Fruit fly (Drosophila melanogaster) whole organism, embryonic: ENCODE measurements around the gene CG4465.

ENCODE experiments used
- Asciz ChIP-seq: fragments of 200-800 bp; sonication (Bioruptor generic); optimal IDR thresholded peaks from 2 replicates; lab custom pipeline; 2017; ENCODE audit warnings: missing biosample characterization, mild to moderate bottlenecking, missing genetic modification characterization, missing genetic modification reagents
- Awh ChIP-seq: fragments of 200-800 bp; sonication (Bioruptor generic); IDR thresholded peaks from 2 replicates; pipeline ENCODE4, ENCODE4 v1.3.6; 2022; ENCODE audit warnings: missing biosample characterization, missing genetic modification characterization
- Bdp1 ChIP-seq: fragments of 200-800 bp; sonication (Bioruptor generic); optimal IDR thresholded peaks from 3 replicates; lab custom pipeline; 2016; ENCODE audit warnings: missing biosample characterization, missing genetic modification characterization
- CG10209 ChIP-seq: fragments of 200-800 bp; sonication (Bioruptor generic); optimal IDR thresholded peaks from 3 replicates; lab custom pipeline; 2017; ENCODE audit warnings: missing biosample characterization, mild to moderate bottlenecking, missing genetic modification characterization, missing genetic modification reagents
- CG10366 ChIP-seq: fragments of 200-800 bp; sonication (Bioruptor generic); IDR thresholded peaks from 2 replicates; pipeline ENCODE4 v1.3.6; 2022; ENCODE audit warnings: missing biosample characterization, missing genetic modification characterization
- CG12219 ChIP-seq: fragments of 200-800 bp; sonication (Bioruptor generic); optimal IDR thresholded peaks from 3 replicates; lab custom pipeline; 2018; ENCODE audit warnings: missing biosample characterization, mild to moderate bottlenecking, missing genetic modification characterization
- CG12299 ChIP-seq: fragments of 200-800 bp; sonication (Bioruptor generic); optimal IDR thresholded peaks from 2 replicates; lab custom pipeline; 2018; ENCODE audit warnings: missing biosample characterization, mild to moderate bottlenecking, missing genetic modification characterization
- CG12744 ChIP-seq: fragments of 200-800 bp; sonication (Bioruptor generic); optimal IDR thresholded peaks from 2 replicates; lab custom pipeline; 2016; ENCODE audit warnings: missing biosample characterization, missing genetic modification characterization
- CG14441 ChIP-seq: fragments of 200-800 bp; sonication (Bioruptor generic); IDR thresholded peaks from 2 replicates; pipeline ENCODE4 v1.3.6; 2022; ENCODE audit warnings: missing biosample characterization, missing genetic modification characterization
- CG14667 ChIP-seq: fragments of 200-800 bp; sonication (Bioruptor generic); IDR thresholded peaks from 2 replicates; pipeline ENCODE4 v1.3.6; 2022; ENCODE audit warnings: missing biosample characterization, missing genetic modification characterization
- CG17802 ChIP-seq: fragments of 200-800 bp; sonication (Bioruptor generic); optimal IDR thresholded peaks from 2 replicates; lab custom pipeline; 2018; ENCODE audit warnings: missing biosample characterization, mild to moderate bottlenecking, missing genetic modification characterization, moderate library complexity
- CG31441 ChIP-seq: fragments of 200-800 bp; sonication (Bioruptor generic); IDR thresholded peaks from 2 replicates; pipeline ENCODE4 v1.3.6; 2022; ENCODE audit warnings: missing biosample characterization, missing genetic modification characterization
- CG33213 ChIP-seq: fragments of 200-800 bp; sonication (Bioruptor generic); optimal IDR thresholded peaks from 3 replicates; lab custom pipeline; 2016; ENCODE audit warnings: missing biosample characterization, missing genetic modification characterization
- CG4328 ChIP-seq: fragments of 200-800 bp; sonication (Bioruptor generic); optimal IDR thresholded peaks from 3 replicates; lab custom pipeline; 2017; ENCODE audit warnings: missing biosample characterization, missing genetic modification reagents, missing genetic modification characterization
- CG6272 ChIP-seq: fragments of 200-800 bp; sonication (Bioruptor generic); IDR thresholded peaks from 2 replicates; pipeline ENCODE4 v1.3.6; 2022; ENCODE audit warnings: missing biosample characterization, missing genetic modification characterization
- CG6765 ChIP-seq: fragments of 200-800 bp; sonication (Bioruptor generic); optimal IDR thresholded peaks from 3 replicates; lab custom pipeline; 2017; ENCODE audit warnings: missing biosample characterization, mild to moderate bottlenecking, missing genetic modification characterization
- CG6854 ChIP-seq: fragments of 200-800 bp; sonication (Bioruptor generic); optimal IDR thresholded peaks from 3 replicates; lab custom pipeline; 2017; ENCODE audit warnings: missing biosample characterization, mild to moderate bottlenecking, missing genetic modification characterization
- CG7928 ChIP-seq: fragments of 200-800 bp; sonication (Bioruptor generic); optimal IDR thresholded peaks from 2 replicates; lab custom pipeline; 2017; ENCODE audit warnings: missing biosample characterization, mild to moderate bottlenecking, missing genetic modification characterization
- CG9932 ChIP-seq: fragments of 200-800 bp; sonication (Bioruptor generic); IDR thresholded peaks from 2 replicates; pipeline ENCODE4 v1.3.6; 2022; ENCODE audit warnings: missing biosample characterization, missing genetic modification characterization
- Fer2 ChIP-seq: fragments of 200-800 bp; sonication (Bioruptor generic); optimal IDR thresholded peaks from 2 replicates; lab custom pipeline; 2018; ENCODE audit warnings: missing biosample characterization, mild to moderate bottlenecking, missing genetic modification characterization, moderate library complexity
- HLH54F ChIP-seq: fragments of 200-800 bp; sonication (Bioruptor generic); optimal IDR thresholded peaks from 3 replicates; lab custom pipeline; 2016; ENCODE audit warnings: missing biosample characterization, missing genetic modification characterization
- Hr78 ChIP-seq, 2 experiments: fragments of 200-800 bp in 1 of 2; fragments of >200 bp in 1 of 2; sonication (Bioruptor generic) in 1 of 2; optimal IDR thresholded peaks; 2 replicates each; lab custom pipeline; 2017 to 2019; ENCODE audit warnings: missing biosample characterization in 2 of 2, missing genetic modification characterization in 2 of 2, mild to moderate bottlenecking in 1 of 2, moderate library complexity in 1 of 2
- MTF-1 ChIP-seq: fragments of 200-800 bp; sonication (Bioruptor generic); optimal IDR thresholded peaks from 2 replicates; lab custom pipeline; 2018; ENCODE audit warnings: missing biosample characterization, mild to moderate bottlenecking, missing genetic modification characterization, borderline replicate concordance
- Meics ChIP-seq: fragments of 200-800 bp; sonication (Bioruptor generic); optimal IDR thresholded peaks from 2 replicates; lab custom pipeline; 2017; ENCODE audit warnings: missing biosample characterization, mild to moderate bottlenecking, missing genetic modification characterization
- Sry-β ChIP-seq: fragments of 200-800 bp; sonication (Bioruptor generic); optimal IDR thresholded peaks from 2 replicates; lab custom pipeline; 2018; ENCODE audit warnings: missing biosample characterization, mild to moderate bottlenecking, missing genetic modification characterization, moderate library complexity
- Sry-δ ChIP-seq: fragments of 200-800 bp; sonication (Bioruptor generic); optimal IDR thresholded peaks from 2 replicates; lab custom pipeline; 2016; ENCODE audit warnings: missing biosample characterization, missing genetic modification characterization
- Ssrp ChIP-seq: fragments of 200-800 bp; sonication (Bioruptor generic); optimal IDR thresholded peaks from 2 replicates; lab custom pipeline; 2018; ENCODE audit warnings: missing biosample characterization, mild to moderate bottlenecking, missing genetic modification characterization, moderate library complexity
- YL-1 ChIP-seq: fragments of 200-800 bp; sonication (Bioruptor generic); optimal IDR thresholded peaks from 3 replicates; lab custom pipeline; 2017; ENCODE audit warnings: missing biosample characterization, mild to moderate bottlenecking, missing genetic modification characterization
- aop ChIP-seq: fragments of 200-800 bp; sonication (Bioruptor generic); IDR thresholded peaks from 2 replicates; pipeline ENCODE4 v1.3.6; 2022; ENCODE audit warnings: missing biosample characterization, missing genetic modification characterization
- bigmax ChIP-seq: fragments of 200-800 bp; sonication (Bioruptor generic); optimal IDR thresholded peaks from 2 replicates; lab custom pipeline; 2018; ENCODE audit warnings: missing biosample characterization, mild to moderate bottlenecking, missing genetic modification characterization
- cad ChIP-seq: fragments of >200 bp; optimal IDR thresholded peaks from 2 replicates; lab custom pipeline; 2017; ENCODE audit warnings: missing biosample characterization, missing genetic modification characterization
- caup ChIP-seq: fragments of 200-800 bp; sonication (Bioruptor generic); optimal IDR thresholded peaks from 3 replicates; lab custom pipeline; 2017; ENCODE audit warnings: missing biosample characterization, mild to moderate bottlenecking, missing genetic modification characterization, moderate library complexity; ENCODE audit not compliant: severe bottlenecking
- chif ChIP-seq, 2 experiments: fragments of 200-800 bp; sonication (Bioruptor generic); optimal IDR thresholded peaks; 3 replicates each; lab custom pipeline; 2016; ENCODE audit warnings: missing biosample characterization in 2 of 2, missing genetic modification characterization in 2 of 2
- chn ChIP-seq: fragments of 200-800 bp; sonication (Bioruptor generic); optimal IDR thresholded peaks from 2 replicates; lab custom pipeline; 2016; ENCODE audit warnings: missing biosample characterization, missing genetic modification characterization
- dysf ChIP-seq: fragments of 200-800 bp; sonication (Bioruptor generic); IDR thresholded peaks from 3 replicates; pipeline ENCODE4 v1.3.6; 2022; ENCODE audit warnings: missing biosample characterization, missing genetic modification characterization
- gem ChIP-seq: fragments of 200-800 bp; sonication (Bioruptor generic); optimal IDR thresholded peaks from 2 replicates; lab custom pipeline; 2019; ENCODE audit warnings: missing biosample characterization, mild to moderate bottlenecking, missing genetic modification characterization, moderate library complexity
- lilli ChIP-seq: fragments of 200-800 bp; sonication (Bioruptor generic); optimal IDR thresholded peaks from 3 replicates; lab custom pipeline; 2016; ENCODE audit warnings: missing biosample characterization, missing genetic modification characterization
- mirr ChIP-seq: fragments of 200-800 bp; sonication (Bioruptor generic); optimal IDR thresholded peaks from 3 replicates; lab custom pipeline; 2018; ENCODE audit warnings: missing biosample characterization, mild to moderate bottlenecking, missing genetic modification characterization
- peb ChIP-seq: fragments of 200-800 bp; sonication (Bioruptor generic); IDR thresholded peaks from 2 replicates; pipeline ENCODE4 v1.3.6; 2022; ENCODE audit warnings: missing biosample characterization, missing genetic modification characterization
- pho ChIP-seq: fragments of 200-800 bp; sonication (Bioruptor generic); optimal IDR thresholded peaks from 2 replicates; lab custom pipeline; 2016; ENCODE audit warnings: missing biosample characterization, missing genetic modification characterization
- phol ChIP-seq: fragments of 200-800 bp; sonication (Bioruptor generic); optimal IDR thresholded peaks from 3 replicates; lab custom pipeline; 2018; ENCODE audit warnings: missing biosample characterization, mild to moderate bottlenecking, missing genetic modification characterization, moderate library complexity
- shn ChIP-seq: fragments of 200-800 bp; sonication (Bioruptor generic); optimal IDR thresholded peaks from 3 replicates; lab custom pipeline; 2016; ENCODE audit warnings: missing biosample characterization, missing genetic modification characterization
- sisA ChIP-seq: fragments of 200-800 bp; sonication (Bioruptor generic); IDR thresholded peaks from 2 replicates; pipeline ENCODE4 v1.3.6; 2022; ENCODE audit warnings: missing biosample characterization, missing genetic modification characterization
- slou ChIP-seq: fragments of 200-800 bp; sonication (Bioruptor generic); optimal IDR thresholded peaks from 3 replicates; lab custom pipeline; 2016; ENCODE audit warnings: missing biosample characterization, missing genetic modification characterization
- tll ChIP-seq, 2 experiments: fragments of 200-800 bp in 1 of 2; fragments of >200 bp in 1 of 2; sonication (Bioruptor generic) in 1 of 2; optimal IDR thresholded peaks; 2 replicates each; lab custom pipeline; 2017 to 2019; ENCODE audit warnings: missing biosample characterization in 2 of 2, missing genetic modification characterization in 2 of 2, mild to moderate bottlenecking in 1 of 2, moderate library complexity in 1 of 2
- tx ChIP-seq: fragments of 200-800 bp; sonication (Bioruptor generic); optimal IDR thresholded peaks from 2 replicates; lab custom pipeline; 2016; ENCODE audit warnings: missing biosample characterization, missing genetic modification characterization
- usp ChIP-seq: fragments of >200 bp; optimal IDR thresholded peaks from 2 replicates; lab custom pipeline; 2017; ENCODE audit warnings: missing biosample characterization, missing genetic modification characterization
- vfl ChIP-seq: fragments of 200-800 bp; sonication (Bioruptor generic); optimal IDR thresholded peaks from 2 replicates; lab custom pipeline; 2016; ENCODE audit warnings: missing biosample characterization, missing genetic modification characterization
- wek ChIP-seq: fragments of 200-800 bp; sonication (Bioruptor generic); optimal IDR thresholded peaks from 3 replicates; lab custom pipeline; 2018; ENCODE audit warnings: missing biosample characterization, mild to moderate bottlenecking, missing genetic modification characterization, moderate library complexity
- zen2 ChIP-seq: fragments of 200-800 bp; sonication (Bioruptor generic); IDR thresholded peaks from 3 replicates; pipeline ENCODE4 v1.3.6; 2022; ENCODE audit warnings: missing biosample characterization, missing genetic modification characterization; ENCODE audit not compliant: partially characterized antibody

Gene CG4465

DNA sequence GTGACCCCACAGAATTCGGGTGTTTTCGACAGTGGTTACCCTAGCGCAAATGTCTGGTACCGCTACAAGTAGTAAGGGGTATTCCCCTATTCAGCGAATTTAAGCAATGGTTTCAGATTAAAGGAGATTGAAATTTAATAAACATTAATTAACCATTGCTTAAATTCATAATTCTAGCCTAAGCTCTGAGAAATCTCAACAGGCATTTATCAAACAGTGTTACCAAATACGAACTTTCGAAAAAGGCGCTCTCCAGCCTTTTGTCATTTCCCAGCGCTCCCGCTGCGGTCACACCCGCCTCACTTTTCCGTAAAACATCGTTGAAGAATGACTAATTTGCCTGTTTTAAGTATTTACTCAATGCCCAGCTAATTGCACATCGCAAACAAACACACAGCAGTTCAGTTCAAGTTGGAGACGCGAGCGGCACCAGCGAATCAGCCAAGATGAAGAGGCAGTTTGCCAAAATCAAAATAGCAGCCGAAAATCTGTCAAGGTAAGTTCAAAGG lies 12.7 kb downstream of the CG4465 start, which contains the start of the genes Surf6 and RhoGAP92B (continued):
- peak; percentile 69 for TF ChIP-seq Meics (GFP tag; lab: Kevin White, UChicago)
- TF ChIP-seq HLH54F (GFP tag; lab: Kevin White, UChicago): peak; percentile 58
- TF ChIP-seq vfl (GFP tag; lab: Kevin White, UChicago): peak; percentile 40
- peak; percentile 99 for TF ChIP-seq wek (GFP tag; lab: Kevin White, UChicago)
- TF ChIP-seq YL-1 (GFP tag; lab: Kevin White, UChicago): peak; percentile 92
- TF ChIP-seq phol (tag; lab: Kevin White, UChicago): peak; percentile 77
- peak; percentile 8 for TF ChIP-seq Fer2 (tag; lab: Kevin White, UChicago)
- TF ChIP-seq sisA (GFP tag; lab: Robert Waterston, UW): peak; percentile 36; the same call in 1 of the 2 replicates
- peak; percentile 36 for TF ChIP-seq Bdp1
- TF ChIP-seq usp (GFP tag; lab: Kevin White, UChicago): no peak
- TF ChIP-seq Sry-δ (GFP tag; lab: Kevin White, UChicago): peak; percentile 65
- TF ChIP-seq lilli: peak; percentile 71
- no peak for TF ChIP-seq Awh (GFP tag; lab: Robert Waterston, UW)
- TF ChIP-seq Hr78 (GFP tag; optimal IDR thresholded peaks at IDR 0.05; lab: Kevin White, UChicago): peak in 1 of 2 experiments; percentile 98
- peak; percentile 61 for TF ChIP-seq gem (tag; lab: Kevin White, UChicago)
- peak; percentile 55 for TF ChIP-seq CG12299 (tag; lab: Kevin White, UChicago)
- TF ChIP-seq dysf (GFP tag; lab: Robert Waterston, UW): 0 out of 3 replicates have a peak, but pooled peaks have one; percentile 42
- TF ChIP-seq tx: peak; percentile 19
- TF ChIP-seq zen2 (GFP tag; lab: Robert Waterston, UW): no peak
- TF ChIP-seq MTF-1 (GFP tag; lab: Kevin White, UChicago): peak; percentile 38
- TF ChIP-seq CG10366 (GFP tag; lab: Robert Waterston, UW): 0 out of 2 replicates have a peak, but pooled peaks have one; percentile 24
- peak; percentile 44 for TF ChIP-seq CG17802 (tag; lab: Kevin White, UChicago)
- peak; percentile 64 for TF ChIP-seq CG4328 (GFP tag; lab: Kevin White, UChicago)
- peak; percentile 60 for TF ChIP-seq Asciz (GFP tag; lab: Kevin White, UChicago)
- TF ChIP-seq CG6854: peak; percentile 11
- peak in 1 of 2 experiments; percentile 62 for TF ChIP-seq chif (GFP tag; optimal IDR thresholded peaks at IDR 0.05; lab: Kevin White, UChicago)
- peak; percentile 19 for TF ChIP-seq CG12744 (GFP tag; lab: Kevin White, UChicago)
- no peak for TF ChIP-seq mirr
- TF ChIP-seq CG33213: peak; percentile 76
- TF ChIP-seq CG14441 (GFP tag; lab: Robert Waterston, UW): peak; percentile 61; the same call in 1 of the 2 replicates
- peak; percentile 71 for TF ChIP-seq caup (GFP tag; lab: Kevin White, UChicago)
- peak; percentile 63 for TF ChIP-seq CG7928 (GFP tag; lab: Kevin White, UChicago)
- no peak for TF ChIP-seq CG6272 (GFP tag; lab: Robert Waterston, UW)
- TF ChIP-seq CG31441 (GFP tag; lab: Robert Waterston, UW): peak; percentile 76
- peak; percentile 60 for TF ChIP-seq CG10209
- TF ChIP-seq shn (GFP tag; lab: Kevin White, UChicago): peak; percentile 24
- peak; percentile 52 for TF ChIP-seq CG9932 (GFP tag; lab: Robert Waterston, UW)
- no peak for TF ChIP-seq tll (GFP tag; optimal IDR thresholded peaks at IDR 0.05; lab: Kevin White, UChicago)
- no peak for TF ChIP-seq cad
- peak; percentile 46 for TF ChIP-seq Ssrp
- peak; percentile 10 for TF ChIP-seq CG12219
- TF ChIP-seq CG6765 (GFP tag; lab: Kevin White, UChicago): peak; percentile 75
- TF ChIP-seq peb (GFP tag; lab: Robert Waterston, UW): no peak
- peak; percentile 0 for TF ChIP-seq Sry-β (GFP tag; lab: Kevin White, UChicago)
- TF ChIP-seq chn (GFP tag; lab: Kevin White, UChicago): peak; percentile 56
- no peak for TF ChIP-seq CG14667 (GFP tag; lab: Robert Waterston, UW)
- TF ChIP-seq bigmax (GFP tag; lab: Kevin White, UChicago): peak; percentile 33
- no peak for TF ChIP-seq aop (GFP tag; lab: Robert Waterston, UW)
- TF ChIP-seq slou (GFP tag; lab: Kevin White, UChicago): no peak
- TF ChIP-seq pho (GFP tag; lab: Kevin White, UChicago): peak; percentile 32
